Fruit fly (Drosophila melanogaster): Measurements from ENCODE around the gene CG31145.

DNA sequence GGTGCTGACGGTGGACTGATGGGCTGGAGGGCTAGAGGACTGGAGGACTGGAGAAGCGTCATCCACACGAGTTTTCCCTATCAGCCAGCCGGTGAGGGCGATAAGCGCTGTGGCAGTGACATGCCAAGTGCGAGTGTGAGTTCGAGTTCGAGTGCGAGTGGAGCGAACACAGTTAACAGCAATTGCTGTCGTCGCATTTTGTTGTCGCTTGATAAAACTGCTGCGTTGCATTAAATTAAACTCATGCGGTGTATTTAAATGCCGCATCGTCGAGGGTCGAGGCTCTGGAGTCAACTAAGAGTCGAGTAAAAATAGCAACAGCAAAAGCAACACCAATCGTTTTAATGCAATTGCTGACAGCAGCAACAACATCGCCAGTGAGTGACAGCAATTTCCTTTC is 39.9 kb downstream of the CG31145 start:
- TF ChIP-seq CG9876 (GFP tag; optimal IDR thresholded peaks at IDR 0.05) = no peak
- TF ChIP-seq CG18619 (GFP tag; optimal IDR thresholded peaks at IDR 0.05) = no peak
- no peak for TF ChIP-seq al (GFP tag; IDR thresholded peaks at IDR 0.05)
- TF ChIP-seq GATAe (GFP tag; conservative IDR thresholded peaks at IDR 0.05) = no peak
- TF ChIP-seq nerfin-1 (tag; optimal IDR thresholded peaks at IDR 0.05) = no peak
- no peak for TF ChIP-seq CG8924 (tag; optimal IDR thresholded peaks at IDR 0.05)
- no peak for TF ChIP-seq CG9932 (GFP tag; IDR thresholded peaks at IDR 0.05)
- no peak for TF ChIP-seq CG17912 (GFP tag; optimal IDR thresholded peaks at IDR 0.05)
- no peak for TF ChIP-seq sc (optimal IDR thresholded peaks at IDR 0.05)
- no peak for TF ChIP-seq sc (GFP tag; optimal IDR thresholded peaks at IDR 0.05)
- no peak for TF ChIP-seq CG6765 (GFP tag; optimal IDR thresholded peaks at IDR 0.05)
- no peak for TF ChIP-seq CG8359 (GFP tag; optimal IDR thresholded peaks at IDR 0.05; ENCODE audit: borderline replicate concordance)
- no peak for TF ChIP-seq zfh2 (GFP tag; optimal IDR thresholded peaks at IDR 0.05)

Measured in whole organism, embryonic.